Worm (Caenorhabditis elegans) whole organism, L2 larva: ENCODE data around the gene sre-36.
"Not testable (repeated sequence)": the region's sequence is repeated elsewhere in the genome, so short reads cannot be mapped to it uniquely, and the experiment has no call there.

Experiments used
- C34F6.9 ChIP-seq: fragments of 150-350 bp; optimal IDR thresholded peaks from 2 replicates; lab custom pipeline; 2014; ENCODE audit warnings: missing biosample characterization, missing genetic modification characterization
- R02D3.7 ChIP-seq: fragments of 150-350 bp; optimal IDR thresholded peaks from 2 replicates; lab custom pipeline; 2014; ENCODE audit warnings: missing biosample characterization, missing genetic modification characterization
- Y55F3AM.14 ChIP-seq: fragments of 200-800 bp; sonication (Bioruptor generic); optimal IDR thresholded peaks from 2 replicates; lab custom pipeline; 2018; ENCODE audit warnings: mild to moderate bottlenecking, missing genetic modification characterization, missing compliant biosample characterization
- ZK546.5 ChIP-seq: sonication (generic microtip); optimal IDR thresholded peaks from 2 replicates; lab custom pipeline; 2017; ENCODE audit warnings: missing biosample characterization, missing genetic modification characterization
- alr-1 ChIP-seq: fragments of 150-350 bp; optimal IDR thresholded peaks from 2 replicates; lab custom pipeline; 2014; ENCODE audit warnings: missing biosample characterization, missing genetic modification characterization
- aly-2 ChIP-seq: fragments of 150-350 bp; optimal IDR thresholded peaks from 2 replicates; lab custom pipeline; 2014; ENCODE audit warnings: missing biosample characterization, missing genetic modification characterization
- ama-1 ChIP-seq: fragments of 150-350 bp; optimal IDR thresholded peaks from 2 replicates; lab custom pipeline; 2018; ENCODE audit warnings: inconsistent platforms
- blmp-1 ChIP-seq: sonication (generic microtip); optimal IDR thresholded peaks from 2 replicates; lab custom pipeline; 2017; ENCODE audit warnings: missing genetic modification characterization, mild to moderate bottlenecking, missing compliant biosample characterization, antibody characterized with exemption, moderate library complexity; ENCODE audit not compliant: insufficient read depth
- ceh-16 ChIP-seq: fragments of 150-350 bp; optimal IDR thresholded peaks from 2 replicates; lab custom pipeline; 2014; ENCODE audit warnings: missing biosample characterization, missing genetic modification characterization
- crh-2 ChIP-seq: sonication (generic microtip); optimal IDR thresholded peaks from 2 replicates; lab custom pipeline; 2017; ENCODE audit warnings: missing biosample characterization, missing genetic modification characterization
- dmd-4 ChIP-seq: sonication (generic microtip); optimal IDR thresholded peaks from 2 replicates; lab custom pipeline; 2017; ENCODE audit warnings: missing biosample characterization, missing genetic modification characterization
- egl-27 ChIP-seq: sonication (generic microtip); optimal IDR thresholded peaks from 3 replicates; lab custom pipeline; 2017; ENCODE audit warnings: missing biosample characterization, missing genetic modification reagents, missing genetic modification characterization
- elt-1 ChIP-seq: fragments of 150-350 bp; optimal IDR thresholded peaks from 2 replicates; lab custom pipeline; 2014; ENCODE audit warnings: missing biosample characterization, missing genetic modification characterization
- elt-3 ChIP-seq: sonication (generic microtip); optimal IDR thresholded peaks from 2 replicates; lab custom pipeline; 2017; ENCODE audit warnings: missing biosample characterization, missing genetic modification characterization
- lin-11 ChIP-seq: fragments of 150-350 bp; sonication (generic microtip); optimal IDR thresholded peaks from 2 replicates; lab custom pipeline; 2014; ENCODE audit warnings: missing biosample characterization, missing genetic modification characterization, inconsistent platforms, mixed read lengths
- lsy-2 ChIP-seq, 2 experiments: fragments of 150-350 bp in 1 of 2; sonication (generic microtip) in 1 of 2; optimal IDR thresholded peaks; 2 replicates each; lab custom pipeline; 2014 to 2017; ENCODE audit warnings: missing biosample characterization in 2 of 2, missing genetic modification characterization in 2 of 2
- mab-5 ChIP-seq: fragments of 150-350 bp; optimal IDR thresholded peaks from 2 replicates; lab custom pipeline; 2014; ENCODE audit warnings: missing biosample characterization, missing genetic modification characterization
- mbf-1 ChIP-seq: sonication (generic microtip); optimal IDR thresholded peaks from 2 replicates; lab custom pipeline; 2017; ENCODE audit warnings: missing biosample characterization, missing genetic modification characterization
- nhr-11 ChIP-seq: fragments of 150-350 bp; optimal IDR thresholded peaks from 2 replicates; lab custom pipeline; 2014; ENCODE audit warnings: missing biosample characterization, missing genetic modification characterization
- nhr-129 ChIP-seq: fragments of 150-350 bp; optimal IDR thresholded peaks from 2 replicates; lab custom pipeline; 2014; ENCODE audit warnings: missing biosample characterization, missing genetic modification characterization
- nhr-21 ChIP-seq: fragments of 150-350 bp; optimal IDR thresholded peaks from 2 replicates; lab custom pipeline; 2014; ENCODE audit warnings: missing biosample characterization, missing genetic modification characterization
- nhr-23 ChIP-seq: fragments of 150-350 bp; optimal IDR thresholded peaks from 2 replicates; lab custom pipeline; 2014; ENCODE audit warnings: missing biosample characterization, missing genetic modification reagents, missing genetic modification characterization
- nhr-237 ChIP-seq: fragments of 150-350 bp; optimal IDR thresholded peaks from 2 replicates; lab custom pipeline; 2014; ENCODE audit warnings: missing biosample characterization, missing genetic modification characterization
- nhr-25 ChIP-seq: fragments of 150-350 bp; sonication (generic microtip); optimal IDR thresholded peaks from 3 replicates; lab custom pipeline; 2014; ENCODE audit warnings: missing biosample characterization, missing genetic modification characterization
- nhr-6 ChIP-seq: fragments of 150-350 bp; optimal IDR thresholded peaks from 2 replicates; lab custom pipeline; 2014; ENCODE audit warnings: missing biosample characterization, missing genetic modification characterization
- sem-4 ChIP-seq: fragments of 150-350 bp; optimal IDR thresholded peaks from 2 replicates; lab custom pipeline; 2014; ENCODE audit warnings: missing biosample characterization, missing genetic modification reagents, missing genetic modification characterization
- sma-3 ChIP-seq: sonication (generic microtip); optimal IDR thresholded peaks from 2 replicates; lab custom pipeline; 2016; ENCODE audit warnings: missing genetic modification reagents, missing genetic modification characterization, missing compliant biosample characterization
- sma-9 ChIP-seq, 2 experiments: fragments of 150-350 bp in 1 of 2; sonication (generic microtip) in 1 of 2; optimal IDR thresholded peaks; 2 replicates each; lab custom pipeline; 2014 to 2016; ENCODE audit warnings: missing genetic modification characterization in 2 of 2, mild to moderate bottlenecking in 1 of 2, missing biosample characterization in 1 of 2, missing compliant biosample characterization in 1 of 2, missing genetic modification reagents in 1 of 2, moderate library complexity in 1 of 2
- snpc-4 ChIP-seq: fragments of 150-350 bp; optimal IDR thresholded peaks from 2 replicates; lab custom pipeline; 2014; ENCODE audit warnings: missing biosample characterization, missing genetic modification characterization
- unc-39 ChIP-seq: fragments of 150-350 bp; optimal IDR thresholded peaks from 2 replicates; lab custom pipeline; 2014; ENCODE audit warnings: missing biosample characterization, missing genetic modification characterization
- unc-55 ChIP-seq: fragments of 150-350 bp; sonication (generic microtip); optimal IDR thresholded peaks from 3 replicates; lab custom pipeline; 2014; ENCODE audit warnings: missing biosample characterization, missing genetic modification reagents, missing genetic modification characterization
- unc-62 ChIP-seq: fragments of 150-350 bp; optimal IDR thresholded peaks from 2 replicates; lab custom pipeline; 2014; ENCODE audit warnings: missing biosample characterization, missing genetic modification reagents, missing genetic modification characterization
- zag-1 ChIP-seq: fragments of 150-350 bp; optimal IDR thresholded peaks from 2 replicates; lab custom pipeline; 2014; ENCODE audit warnings: missing biosample characterization, missing genetic modification characterization

sre-36 gene

DNA sequence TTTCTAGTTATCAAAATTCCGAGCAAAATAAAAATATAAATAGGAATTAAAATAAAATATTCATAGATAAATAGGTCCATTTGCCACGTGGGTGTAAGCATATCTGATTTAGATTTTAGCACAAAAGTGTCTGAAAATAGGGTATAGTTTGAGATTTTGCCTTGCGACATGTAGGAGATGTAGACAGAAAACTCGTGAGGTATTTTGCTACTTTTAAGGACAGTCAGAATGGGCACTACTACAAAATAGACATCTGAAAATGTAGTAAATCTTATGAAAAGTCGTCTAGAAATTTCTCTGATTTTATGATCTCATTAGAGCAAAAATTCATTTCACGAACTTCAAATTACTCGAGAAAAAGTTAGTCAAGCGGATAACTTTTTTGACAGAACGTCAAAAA, 24.8 kb upstream of the sre-36 start, which contains the start of gene srv-34:
srv-34 (minus strand) TSS at position 101 of the 400 bp plus-strand sequence.
- no peak for TF ChIP-seq nhr-237
- TF ChIP-seq nhr-21 (tag; lab: Kevin White, UChicago) = no peak
- TF ChIP-seq crh-2 = no peak
- TF ChIP-seq nhr-23 (tag; lab: Kevin White, UChicago) = no peak
- no peak for TF ChIP-seq ceh-16

ce11 chrV:16376430-16376948, 23.0 kb upstream of the sre-36 start:
- TF ChIP-seq ceh-16 (no peak), aly-2 (no peak), nhr-25 (no peak), zag-1 (no peak), dmd-4 (no peak)

ce11 chrV:16377188-16377587, 22.3 kb upstream of the sre-36 start:
- TF ChIP-seq unc-39 (tag; lab: Kevin White, UChicago) (no peak), nhr-129 (tag; lab: Kevin White, UChicago) (no peak), sma-9 (GFP tag; optimal IDR thresholded peaks at IDR 0.05; lab: Kevin White, UChicago) (no peak), sma-9 (tag; optimal IDR thresholded peaks at IDR 0.05; lab: Kevin White, UChicago) (no peak), unc-62 (GFP tag; lab: Kevin White, UChicago) (no peak), blmp-1 (no peak), sma-3 (no peak), lsy-2 (tag; optimal IDR thresholded peaks at IDR 0.05; lab: Kevin White, UChicago) (no peak)

DNA sequence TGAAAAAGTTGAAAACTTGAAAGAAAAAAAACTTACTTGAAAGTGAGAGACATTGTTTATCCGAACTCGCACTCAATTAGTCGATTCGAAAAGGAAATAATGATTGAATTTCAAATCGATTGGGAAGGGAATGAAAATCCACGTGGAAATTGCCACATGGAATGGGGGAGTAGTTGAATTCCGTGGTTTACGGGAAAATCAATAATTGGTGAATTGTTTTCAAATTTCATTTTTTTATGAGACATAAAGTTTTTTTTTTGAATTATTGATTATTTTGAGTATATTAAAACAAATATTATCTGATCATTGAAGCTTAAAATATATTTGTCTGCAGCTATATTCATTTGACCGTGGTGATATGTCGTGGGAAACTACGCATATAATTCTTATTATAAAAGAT, 21.6 kb upstream of the sre-36 start, which contains the start of gene F13A7.1:
F13A7.1 (minus strand) TSS at position 101 of the 400 bp plus-strand sequence.
- TF ChIP-seq sma-3 (no peak), ceh-16 (no peak), nhr-129 (tag; lab: Kevin White, UChicago) (no peak), nhr-11 (tag; lab: Kevin White, UChicago) (no peak), C34F6.9 (no peak), nhr-23 (tag; lab: Kevin White, UChicago) (no peak), alr-1 (tag; lab: Kevin White, UChicago) (no peak), nhr-25 (no peak), lsy-2 (tag; optimal IDR thresholded peaks at IDR 0.05; lab: Kevin White, UChicago) (no peak), R02D3.7 (no peak)

DNA sequence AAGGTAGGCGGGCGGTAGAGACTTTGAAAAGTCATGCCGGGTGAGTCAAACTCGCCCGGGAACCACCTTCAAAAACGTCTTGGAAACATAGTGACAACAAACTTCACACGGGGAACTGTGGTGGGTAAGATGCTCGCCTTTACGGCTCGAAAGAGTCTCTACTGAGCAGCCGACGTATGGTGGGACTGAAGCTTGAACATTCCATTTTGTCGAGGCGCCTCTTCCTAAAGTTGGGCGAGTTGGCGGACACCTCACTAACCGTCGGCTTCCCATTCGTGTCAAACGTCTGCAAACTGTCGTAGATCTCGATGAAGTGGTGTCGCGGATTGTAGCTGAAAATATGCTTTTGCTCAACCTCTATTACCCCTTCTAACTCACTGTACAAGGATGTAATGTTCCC, 16.5 kb upstream of the sre-36 start:
- TF ChIP-seq elt-3 (tag; lab: Kevin White, UChicago) (no peak), egl-27 (no peak), nhr-6 (tag; lab: Kevin White, UChicago) (no peak), ama-1 (lab: Kevin White, UChicago) (no peak), Y55F3AM.14 (no peak), aly-2 (no peak), sem-4 (tag; lab: Kevin White, UChicago) (no peak)

- TF ChIP-seq zag-1; nhr-25; snpc-4 (tag; lab: Kevin White, UChicago): not testable (repeated sequence)
Measured at ce11 chrV:16383729-16384128, 15.8 kb upstream of the sre-36 start, which contains the start of gene F13A7.7. TSS of gene F13A7.7 (minus strand) at chrV:16383829.

DNA sequence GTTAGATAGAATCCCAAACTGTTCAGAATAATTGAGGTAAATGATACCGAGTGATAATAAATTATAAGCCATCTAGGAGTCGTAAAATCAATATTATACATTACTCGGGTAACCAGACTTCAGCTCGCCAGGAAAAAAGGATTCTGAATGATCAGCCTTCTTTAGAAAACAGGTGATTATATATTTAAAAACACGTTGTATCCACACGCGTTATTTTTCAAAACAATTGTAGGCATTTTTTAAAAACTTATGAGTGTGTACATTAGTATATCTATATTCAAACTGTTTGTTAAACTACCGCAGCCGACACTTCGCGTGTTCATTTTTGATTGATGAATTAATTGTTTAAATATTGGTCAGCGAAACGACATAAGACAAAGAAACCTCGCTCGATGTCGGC, 11.2 kb upstream of the sre-36 start, which contains the start of gene sri-65:
sri-65 (minus strand) TSS at position 101 of the 400 bp plus-strand sequence.
- TF ChIP-seq nhr-23 (tag; lab: Kevin White, UChicago) = no peak
- TF ChIP-seq elt-1 (tag; lab: Kevin White, UChicago) = no peak
- TF ChIP-seq nhr-11 (tag; lab: Kevin White, UChicago) = no peak
- TF ChIP-seq mbf-1 (tag; lab: Kevin White, UChicago) = no peak
- TF ChIP-seq lin-11 (tag; lab: Kevin White, UChicago) = no peak
- TF ChIP-seq lsy-2 (tag; optimal IDR thresholded peaks at IDR 0.05; lab: Kevin White, UChicago) = no peak
- TF ChIP-seq mab-5 (tag; lab: Kevin White, UChicago) = no peak
- TF ChIP-seq ZK546.5 (tag; lab: Kevin White, UChicago) = no peak
- no peak for TF ChIP-seq blmp-1
- no peak for TF ChIP-seq unc-55
